Fruit fly (Drosophila melanogaster) whole organism, embryonic: Measurements from ENCODE around the gene Rh4.
A peak's percentile ranks its signal among the peaks of the same experiment; 100 is the strongest.

ENCODE experiments used
- Antp ChIP-seq: fragments of 200-800 bp; sonication (Bioruptor generic); optimal IDR thresholded peaks from 3 replicates; lab custom pipeline; 2016; ENCODE audit warnings: missing biosample characterization, missing genetic modification characterization
- Atf-2 ChIP-seq: fragments of 200-800 bp; sonication (Bioruptor generic); optimal IDR thresholded peaks from 2 replicates; lab custom pipeline; 2016; ENCODE audit warnings: missing biosample characterization, missing genetic modification characterization
- Atf6 ChIP-seq: fragments of 200-800 bp; sonication (Bioruptor generic); IDR thresholded peaks from 2 replicates; pipeline ENCODE4 v1.3.6; 2022; ENCODE audit warnings: missing biosample characterization, missing genetic modification characterization
- CG1024 ChIP-seq: fragments of 200-800 bp; sonication (Bioruptor generic); IDR thresholded peaks from 2 replicates; pipeline ENCODE4 v1.3.6; 2022; ENCODE audit warnings: missing biosample characterization, missing genetic modification characterization
- CG10274 ChIP-seq: fragments of 200-800 bp; sonication (Bioruptor generic); optimal IDR thresholded peaks from 3 replicates; lab custom pipeline; 2017; ENCODE audit warnings: missing biosample characterization, mild to moderate bottlenecking, missing genetic modification characterization
- CG10543 ChIP-seq: fragments of 200-800 bp; sonication (Bioruptor generic); optimal IDR thresholded peaks from 3 replicates; lab custom pipeline; 2017; ENCODE audit warnings: missing biosample characterization, mild to moderate bottlenecking, missing genetic modification characterization, moderate library complexity
- CG15011 ChIP-seq: fragments of 200-800 bp; sonication (Bioruptor generic); optimal IDR thresholded peaks from 3 replicates; lab custom pipeline; 2018; ENCODE audit warnings: missing biosample characterization, mild to moderate bottlenecking, missing genetic modification characterization
- CG16815 ChIP-seq: fragments of 200-800 bp; sonication (Bioruptor generic); optimal IDR thresholded peaks from 3 replicates; lab custom pipeline; 2017; ENCODE audit warnings: missing biosample characterization, mild to moderate bottlenecking, missing genetic modification characterization
- CG17361 ChIP-seq: fragments of 200-800 bp; sonication (Bioruptor generic); IDR thresholded peaks from 3 replicates; pipeline ENCODE4 v1.3.6; 2022; ENCODE audit warnings: missing biosample characterization, missing genetic modification characterization
- CG18011 ChIP-seq: fragments of 200-800 bp; sonication (Bioruptor generic); optimal IDR thresholded peaks from 2 replicates; lab custom pipeline; 2017; ENCODE audit warnings: missing biosample characterization, missing genetic modification characterization, mild to moderate bottlenecking, moderate library complexity, missing genotype
- CG2199 ChIP-seq: fragments of 200-800 bp; sonication (Bioruptor generic); IDR thresholded peaks from 3 replicates; pipeline ENCODE4 v1.3.6; 2022; ENCODE audit warnings: missing biosample characterization, missing genetic modification characterization
- CG30020 ChIP-seq: fragments of 200-800 bp; optimal IDR thresholded peaks from 2 replicates; lab custom pipeline; 2019; ENCODE audit warnings: missing biosample characterization, mild to moderate bottlenecking, missing genetic modification characterization, moderate library complexity
- CG32772 ChIP-seq: fragments of 200-800 bp; sonication (Bioruptor generic); IDR thresholded peaks from 2 replicates; pipeline ENCODE4 v1.3.6; 2022; ENCODE audit warnings: missing biosample characterization, missing genetic modification characterization
- CG43689 ChIP-seq: fragments of 200-800 bp; sonication (Bioruptor generic); IDR thresholded peaks from 2 replicates; pipeline ENCODE4 v1.3.6; 2022; ENCODE audit warnings: missing biosample characterization, missing genetic modification characterization
- CG4424 ChIP-seq: fragments of 200-800 bp; sonication (Bioruptor generic); optimal IDR thresholded peaks from 3 replicates; lab custom pipeline; 2016; ENCODE audit warnings: missing biosample characterization, missing genetic modification characterization
- CG6689 ChIP-seq: fragments of 200-800 bp; sonication (Bioruptor generic); IDR thresholded peaks from 2 replicates; pipeline ENCODE4 v1.3.6; 2022; ENCODE audit warnings: missing biosample characterization, missing genetic modification characterization
- CG7556 ChIP-seq: fragments of 200-800 bp; sonication (Bioruptor generic); optimal IDR thresholded peaks from 2 replicates; lab custom pipeline; 2017; ENCODE audit warnings: missing biosample characterization, mild to moderate bottlenecking, missing genetic modification characterization
- CG7745 ChIP-seq: fragments of 200-800 bp; sonication (Bioruptor generic); optimal IDR thresholded peaks from 2 replicates; lab custom pipeline; 2018; ENCODE audit warnings: missing biosample characterization, mild to moderate bottlenecking, missing genetic modification characterization, moderate library complexity
- CG7839 ChIP-seq: fragments of 200-800 bp; sonication (Bioruptor generic); optimal IDR thresholded peaks from 3 replicates; lab custom pipeline; 2018; ENCODE audit warnings: missing biosample characterization, mild to moderate bottlenecking, missing genetic modification characterization, moderate library complexity
- CG8290 ChIP-seq, 3 experiments: fragments of 200-800 bp; sonication (Bioruptor generic); optimal IDR thresholded peaks; 2 replicates each; lab custom pipeline; 2016 to 2019; ENCODE audit warnings: missing biosample characterization in 3 of 3, missing genetic modification characterization in 3 of 3, mild to moderate bottlenecking in 2 of 3, moderate library complexity in 1 of 3
- CG9932 ChIP-seq: fragments of 200-800 bp; sonication (Bioruptor generic); IDR thresholded peaks from 2 replicates; pipeline ENCODE4 v1.3.6; 2022; ENCODE audit warnings: missing biosample characterization, missing genetic modification characterization
- D19A ChIP-seq: fragments of 200-800 bp; optimal IDR thresholded peaks from 3 replicates; lab custom pipeline; 2019; ENCODE audit warnings: missing biosample characterization, mild to moderate bottlenecking, missing genetic modification characterization, moderate library complexity
- Lhr ChIP-seq: fragments of 200-800 bp; sonication (Bioruptor generic); optimal IDR thresholded peaks from 3 replicates; lab custom pipeline; 2017; ENCODE audit warnings: mild to moderate bottlenecking, missing biosample characterization, missing genetic modification reagents, missing genetic modification characterization
- Max ChIP-seq: fragments of 200-800 bp; sonication (Bioruptor generic); optimal IDR thresholded peaks from 2 replicates; lab custom pipeline; 2016; ENCODE audit warnings: missing biosample characterization, mild to moderate bottlenecking, missing genetic modification characterization
- Meics ChIP-seq: fragments of 200-800 bp; sonication (Bioruptor generic); optimal IDR thresholded peaks from 2 replicates; lab custom pipeline; 2017; ENCODE audit warnings: missing biosample characterization, mild to moderate bottlenecking, missing genetic modification characterization
- Neu2 ChIP-seq: fragments of 200-800 bp; sonication (Bioruptor generic); optimal IDR thresholded peaks from 3 replicates; lab custom pipeline; 2016; ENCODE audit warnings: missing biosample characterization, missing genetic modification characterization, borderline replicate concordance
- Oaz ChIP-seq: fragments of 200-800 bp; sonication (Bioruptor generic); IDR thresholded peaks from 2 replicates; pipeline ENCODE4 v1.3.6; 2022; ENCODE audit warnings: missing biosample characterization, missing genetic modification characterization
- Ptx1 ChIP-seq: fragments of 200-800 bp; sonication (Bioruptor generic); IDR thresholded peaks from 2 replicates; pipeline ENCODE4 v1.3.6; 2022; ENCODE audit warnings: missing biosample characterization, missing genetic modification characterization
- Sox102F ChIP-seq: fragments of 200-800 bp; sonication (Bioruptor generic); optimal IDR thresholded peaks from 2 replicates; lab custom pipeline; 2018; ENCODE audit warnings: missing biosample characterization, mild to moderate bottlenecking, missing genetic modification characterization, moderate library complexity
- Trl ChIP-seq, 3 experiments: fragments of >200 bp in 2 of 3; fragments of 200-800 bp in 1 of 3; sonication (Bioruptor generic) in 1 of 3; optimal IDR thresholded peaks; 2 replicates in 1 of 3; 3 replicates in 2 of 3; lab custom pipeline; 2016 to 2017; ENCODE audit warnings: missing biosample characterization in 1 of 3, missing genetic modification characterization in 1 of 3
- corto ChIP-seq: fragments of 200-800 bp; sonication (Bioruptor generic); optimal IDR thresholded peaks from 2 replicates; lab custom pipeline; 2016; ENCODE audit warnings: missing biosample characterization, mild to moderate bottlenecking, missing genetic modification characterization, moderate library complexity
- dimm ChIP-seq: fragments of 200-800 bp; sonication (Bioruptor generic); IDR thresholded peaks from 2 replicates; pipeline ENCODE4 v1.3.6; 2022; ENCODE audit warnings: missing biosample characterization, missing genetic modification characterization
- ftz-f1 ChIP-seq: fragments of 200-800 bp; sonication (Bioruptor generic); optimal IDR thresholded peaks from 2 replicates; lab custom pipeline; 2016; ENCODE audit warnings: missing biosample characterization, missing genetic modification characterization
- gce ChIP-seq: fragments of 200-800 bp; sonication (Bioruptor generic); IDR thresholded peaks from 3 replicates; pipeline ENCODE4 v1.3.6; 2022; ENCODE audit warnings: missing biosample characterization, missing genetic modification characterization
- hbn ChIP-seq: fragments of 200-800 bp; sonication (Bioruptor generic); IDR thresholded peaks from 2 replicates; pipeline ENCODE4 v1.3.6; 2022; ENCODE audit warnings: missing biosample characterization, missing genetic modification characterization; ENCODE audit not compliant: partially characterized antibody
- knrl ChIP-seq: fragments of 200-800 bp; sonication (Bioruptor generic); IDR thresholded peaks from 3 replicates; pipeline ENCODE4 v1.3.6; 2022; ENCODE audit warnings: missing biosample characterization, missing genetic modification characterization; ENCODE audit not compliant: partially characterized antibody
- lilli ChIP-seq: fragments of 200-800 bp; sonication (Bioruptor generic); optimal IDR thresholded peaks from 3 replicates; lab custom pipeline; 2016; ENCODE audit warnings: missing biosample characterization, missing genetic modification characterization
- mirr ChIP-seq: fragments of 200-800 bp; sonication (Bioruptor generic); optimal IDR thresholded peaks from 3 replicates; lab custom pipeline; 2018; ENCODE audit warnings: missing biosample characterization, mild to moderate bottlenecking, missing genetic modification characterization
- onecut ChIP-seq: fragments of 200-800 bp; sonication (Bioruptor generic); IDR thresholded peaks from 2 replicates; pipeline ENCODE4 v1.3.6; 2022; ENCODE audit warnings: missing biosample characterization, missing genetic modification characterization
- psq ChIP-seq: fragments of 200-800 bp; sonication (Bioruptor generic); optimal IDR thresholded peaks from 2 replicates; lab custom pipeline; 2017; ENCODE audit warnings: missing biosample characterization, missing genetic modification characterization
- pzg ChIP-seq: fragments of 200-800 bp; sonication (Bioruptor generic); optimal IDR thresholded peaks from 3 replicates; lab custom pipeline; 2018; ENCODE audit warnings: missing biosample characterization, mild to moderate bottlenecking, missing genetic modification characterization, moderate library complexity
- schlank ChIP-seq: fragments of 200-800 bp; sonication (Bioruptor generic); optimal IDR thresholded peaks from 2 replicates; lab custom pipeline; 2018; ENCODE audit warnings: missing biosample characterization, mild to moderate bottlenecking, missing genetic modification characterization
- shn ChIP-seq: fragments of 200-800 bp; sonication (Bioruptor generic); optimal IDR thresholded peaks from 3 replicates; lab custom pipeline; 2016; ENCODE audit warnings: missing biosample characterization, missing genetic modification characterization
- slbo ChIP-seq: fragments of 200-800 bp; sonication (Bioruptor generic); IDR thresholded peaks from 2 replicates; pipeline ENCODE4 v1.3.6; 2022; ENCODE audit warnings: missing biosample characterization, missing genetic modification characterization
- tll ChIP-seq, 2 experiments: fragments of 200-800 bp in 1 of 2; fragments of >200 bp in 1 of 2; sonication (Bioruptor generic) in 1 of 2; optimal IDR thresholded peaks; 2 replicates each; lab custom pipeline; 2017 to 2019; ENCODE audit warnings: missing biosample characterization in 2 of 2, missing genetic modification characterization in 2 of 2, mild to moderate bottlenecking in 1 of 2, moderate library complexity in 1 of 2
- trh ChIP-seq: fragments of 200-800 bp; sonication (Bioruptor generic); optimal IDR thresholded peaks from 2 replicates; lab custom pipeline; 2016; ENCODE audit warnings: missing biosample characterization, missing genetic modification characterization
- vvl ChIP-seq: fragments of 200-800 bp; sonication (Bioruptor generic); IDR thresholded peaks from 2 replicates; pipeline ENCODE4 v1.3.6; 2022; ENCODE audit warnings: missing biosample characterization, missing genetic modification characterization
- wor ChIP-seq: fragments of 200-800 bp; sonication (Bioruptor generic); IDR thresholded peaks from 2 replicates; pipeline ENCODE4 v1.3.6; 2022; ENCODE audit warnings: missing biosample characterization, missing genetic modification characterization
- z ChIP-seq: fragments of 200-800 bp; sonication (Bioruptor generic); IDR thresholded peaks from 3 replicates; pipeline ENCODE4 v1.3.6; 2022; ENCODE audit warnings: missing biosample characterization, missing genetic modification characterization
- zen2 ChIP-seq: fragments of 200-800 bp; sonication (Bioruptor generic); IDR thresholded peaks from 3 replicates; pipeline ENCODE4 v1.3.6; 2022; ENCODE audit warnings: missing biosample characterization, missing genetic modification characterization; ENCODE audit not compliant: partially characterized antibody
- zfh2 ChIP-seq: fragments of 200-800 bp; sonication (Bioruptor generic); optimal IDR thresholded peaks from 2 replicates; lab custom pipeline; 2016; ENCODE audit warnings: missing biosample characterization, missing genetic modification characterization

The Rh4 gene

DNA sequence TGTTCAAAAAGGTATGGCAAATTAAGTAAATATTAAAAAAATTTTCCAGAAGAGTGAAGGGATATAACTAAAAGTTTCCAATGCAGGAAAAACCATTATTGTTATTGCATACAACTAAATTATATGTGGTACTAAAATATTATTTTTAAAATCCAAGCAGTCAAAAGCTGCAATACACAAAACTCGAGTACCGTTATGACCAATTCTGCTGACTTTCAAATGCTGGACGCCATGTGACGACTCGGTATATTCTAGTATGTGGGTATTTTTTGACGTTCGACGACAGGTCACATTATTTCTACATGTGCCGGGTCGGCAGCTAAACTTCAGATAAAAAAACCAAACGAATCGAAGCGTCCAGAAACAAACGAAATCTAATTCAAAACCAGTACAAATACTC, 54.2 kb downstream of the Rh4 start (continued):
- no peak for TF ChIP-seq trh (GFP tag; lab: Kevin White, UChicago)
- no peak for TF ChIP-seq CG7556 (GFP tag; lab: Kevin White, UChicago)
- TF ChIP-seq Oaz (GFP tag; lab: Robert Waterston, UW) = no peak
- no peak for TF ChIP-seq Meics (GFP tag; lab: Kevin White, UChicago)
- peak; percentile 33; the same call in 1 of the 2 replicates for TF ChIP-seq slbo (GFP tag; lab: Robert Waterston, UW)
- TF ChIP-seq CG43689 (GFP tag; lab: Robert Waterston, UW) = no peak
- TF ChIP-seq Trl (optimal IDR thresholded peaks at IDR 0.05; lab: Kevin White, UChicago) = no peak
- no peak for TF ChIP-seq Trl (GFP tag; optimal IDR thresholded peaks at IDR 0.05; lab: Kevin White, UChicago)
- TF ChIP-seq pzg (GFP tag; lab: Kevin White, UChicago) = peak; percentile 93
- TF ChIP-seq CG9932 (GFP tag; lab: Robert Waterston, UW) = peak; percentile 51; the same call in 1 of the 2 replicates
- no peak for TF ChIP-seq z (GFP tag; lab: Robert Waterston, UW)
- no peak for TF ChIP-seq CG32772
- no peak for TF ChIP-seq schlank
- TF ChIP-seq CG8290 (GFP tag; optimal IDR thresholded peaks at IDR 0.05; lab: Kevin White, UChicago) = peak; percentile 72
- peak in 1 of 2 experiments; percentile 69 for TF ChIP-seq CG8290 (tag; optimal IDR thresholded peaks at IDR 0.05; lab: Kevin White, UChicago)
- peak; percentile 87 for TF ChIP-seq CG2199 (GFP tag; lab: Robert Waterston, UW)
- TF ChIP-seq CG15011 (GFP tag; lab: Kevin White, UChicago) = no peak
- TF ChIP-seq CG4424 (GFP tag; lab: Kevin White, UChicago) = no peak
- TF ChIP-seq Atf-2 (GFP tag; lab: Kevin White, UChicago) = peak; percentile 18
- peak; percentile 28 for TF ChIP-seq vvl (GFP tag; lab: Robert Waterston, UW)
- TF ChIP-seq ftz-f1 (GFP tag; lab: Kevin White, UChicago) = peak; percentile 30
- no peak for TF ChIP-seq CG1024 (GFP tag; lab: Robert Waterston, UW)
- TF ChIP-seq CG10274 (GFP tag; lab: Kevin White, UChicago) = no peak
- no peak for TF ChIP-seq CG7839 (tag; lab: Kevin White, UChicago)
- TF ChIP-seq onecut = no peak
- TF ChIP-seq tll (GFP tag; optimal IDR thresholded peaks at IDR 0.05; lab: Kevin White, UChicago) = no peak
- TF ChIP-seq CG30020 (tag; lab: Kevin White, UChicago) = peak; percentile 24
- TF ChIP-seq CG16815 (GFP tag; lab: Kevin White, UChicago) = no peak
- no peak for TF ChIP-seq psq
- TF ChIP-seq dimm (GFP tag; lab: Robert Waterston, UW) = no peak
- TF ChIP-seq hbn (GFP tag; lab: Robert Waterston, UW) = no peak
- no peak for TF ChIP-seq mirr
- TF ChIP-seq Sox102F (GFP tag; lab: Kevin White, UChicago) = no peak
- TF ChIP-seq Atf6 (GFP tag; lab: Robert Waterston, UW) = no peak
- no peak for TF ChIP-seq Neu2
- TF ChIP-seq shn (GFP tag; lab: Kevin White, UChicago) = no peak
- TF ChIP-seq CG6689 (GFP tag; lab: Robert Waterston, UW) = no peak
- peak; percentile 91 for TF ChIP-seq Lhr (GFP tag; lab: Kevin White, UChicago)
- TF ChIP-seq wor (GFP tag; lab: Robert Waterston, UW) = no peak
- TF ChIP-seq lilli = peak; percentile 6
- TF ChIP-seq gce (GFP tag; lab: Robert Waterston, UW) = no peak
- peak; percentile 100 for TF ChIP-seq CG18011 (GFP tag; lab: Kevin White, UChicago)
- no peak for TF ChIP-seq CG7745 (tag; lab: Kevin White, UChicago)
- TF ChIP-seq zfh2 (GFP tag; lab: Kevin White, UChicago) = peak; percentile 9
- TF ChIP-seq corto = no peak
- no peak for TF ChIP-seq Ptx1 (GFP tag; lab: Robert Waterston, UW)
- TF ChIP-seq zen2 = no peak
- peak; percentile 74 for TF ChIP-seq Max (GFP tag; lab: Kevin White, UChicago)
- TF ChIP-seq CG17361 (GFP tag; lab: Robert Waterston, UW) = peak; percentile 45; the same call in 2 of the 3 replicates
- TF ChIP-seq CG10543 (GFP tag; lab: Kevin White, UChicago) = no peak
- TF ChIP-seq D19A (tag; lab: Kevin White, UChicago) = no peak
- TF ChIP-seq knrl (GFP tag; lab: Robert Waterston, UW) = no peak
- no peak for TF ChIP-seq Antp (GFP tag; lab: Kevin White, UChicago)
